Worm (Caenorhabditis elegans) whole organism, L3 larva: Measurements from ENCODE around the gene C50F4.16.
A peak's percentile ranks its signal among the peaks of the same experiment; 100 is the strongest.

Source experiments
- R02D3.7 ChIP-seq: fragments of 150-350 bp; optimal IDR thresholded peaks from 2 replicates; lab custom pipeline; 2014; ENCODE audit warnings: missing biosample characterization, missing genetic modification characterization
- ZK546.5 ChIP-seq: sonication (generic microtip); optimal IDR thresholded peaks from 2 replicates; lab custom pipeline; 2017; ENCODE audit warnings: missing biosample characterization, missing genetic modification characterization
- aly-2 ChIP-seq: fragments of 150-350 bp; optimal IDR thresholded peaks from 2 replicates; lab custom pipeline; 2014; ENCODE audit warnings: missing biosample characterization, missing genetic modification characterization
- ama-1 ChIP-seq: fragments of 150-350 bp; optimal IDR thresholded peaks from 2 replicates; lab custom pipeline; 2018
- ceh-16 ChIP-seq: sonication (generic microtip); optimal IDR thresholded peaks from 2 replicates; lab custom pipeline; 2017; ENCODE audit warnings: missing biosample characterization, missing genetic modification characterization
- ceh-28 ChIP-seq: fragments of 150-350 bp; optimal IDR thresholded peaks from 2 replicates; lab custom pipeline; 2014; ENCODE audit warnings: missing biosample characterization, missing genetic modification reagents, missing genetic modification characterization
- ceh-82 ChIP-seq: fragments of 150-350 bp; optimal IDR thresholded peaks from 2 replicates; lab custom pipeline; 2014; ENCODE audit warnings: missing biosample characterization, missing genetic modification characterization
- ceh-9 ChIP-seq: sonication (generic microtip); optimal IDR thresholded peaks from 2 replicates; lab custom pipeline; 2018; ENCODE audit warnings: missing biosample characterization, missing genetic modification characterization
- daf-12 ChIP-seq: fragments of 150-350 bp; optimal IDR thresholded peaks from 2 replicates; lab custom pipeline; 2014; ENCODE audit warnings: missing biosample characterization, missing genetic modification reagents, missing genetic modification characterization
- egl-27 ChIP-seq: sonication (generic microtip); optimal IDR thresholded peaks from 4 replicates; lab custom pipeline; 2017; ENCODE audit warnings: missing biosample characterization, missing genetic modification reagents, missing genetic modification characterization
- egl-5 ChIP-seq: fragments of 150-350 bp; optimal IDR thresholded peaks from 2 replicates; lab custom pipeline; 2017; ENCODE audit warnings: missing biosample characterization, missing genetic modification reagents, missing genetic modification characterization, inconsistent platforms
- elt-1 ChIP-seq: fragments of 150-350 bp; optimal IDR thresholded peaks from 2 replicates; lab custom pipeline; 2014; ENCODE audit warnings: missing biosample characterization, missing genetic modification characterization
- elt-3 ChIP-seq, 3 experiments: fragments of 150-350 bp in 1 of 3; sonication (generic microtip) in 2 of 3; optimal IDR thresholded peaks; 2 replicates in 2 of 3; 4 replicates in 1 of 3; lab custom pipeline; 2014 to 2017; ENCODE audit warnings: missing biosample characterization in 3 of 3, missing genetic modification characterization in 3 of 3
- eor-1 ChIP-seq, 2 experiments: fragments of 150-350 bp; optimal IDR thresholded peaks; 2 replicates each; lab custom pipeline; 2014 to 2018; ENCODE audit warnings: missing biosample characterization in 2 of 2, missing genetic modification characterization in 2 of 2
- fkh-10 ChIP-seq: sonication (generic microtip); optimal IDR thresholded peaks from 2 replicates; lab custom pipeline; 2017; ENCODE audit warnings: missing biosample characterization, missing genetic modification reagents, missing genetic modification characterization
- fkh-2 ChIP-seq: fragments of 150-350 bp; optimal IDR thresholded peaks from 2 replicates; lab custom pipeline; 2014; ENCODE audit warnings: missing biosample characterization, missing genetic modification reagents, missing genetic modification characterization
- fos-1 ChIP-seq: fragments of 150-350 bp; optimal IDR thresholded peaks from 2 replicates; lab custom pipeline; 2014; ENCODE audit warnings: missing biosample characterization, missing genetic modification characterization
- hmg-11 ChIP-seq: sonication (generic microtip); optimal IDR thresholded peaks from 2 replicates; lab custom pipeline; 2016; ENCODE audit warnings: missing genetic modification characterization, missing compliant biosample characterization
- jun-1 ChIP-seq: fragments of 150-350 bp; optimal IDR thresholded peaks from 2 replicates; lab custom pipeline; 2014; ENCODE audit warnings: missing biosample characterization, missing genetic modification reagents, missing genetic modification characterization
- lin-15B ChIP-seq: fragments of 150-350 bp; optimal IDR thresholded peaks from 2 replicates; lab custom pipeline; 2014; ENCODE audit warnings: missing biosample characterization, missing genetic modification characterization
- lin-39 ChIP-seq: fragments of 150-350 bp; optimal IDR thresholded peaks from 2 replicates; lab custom pipeline; 2018; ENCODE audit warnings: missing biosample characterization, missing genetic modification reagents, missing genetic modification characterization
- lsy-12 ChIP-seq: sonication (generic microtip); optimal IDR thresholded peaks from 2 replicates; lab custom pipeline; 2016; ENCODE audit warnings: mild to moderate bottlenecking, missing genetic modification characterization, missing compliant biosample characterization
- mdl-1 ChIP-seq: fragments of 150-350 bp; optimal IDR thresholded peaks from 2 replicates; lab custom pipeline; 2014; ENCODE audit warnings: missing biosample characterization, missing genetic modification characterization
- nfya-1 ChIP-seq: sonication (generic microtip); optimal IDR thresholded peaks from 2 replicates; lab custom pipeline; 2017; ENCODE audit warnings: missing genetic modification characterization, mild to moderate bottlenecking, missing compliant biosample characterization, antibody characterized with exemption, moderate library complexity; ENCODE audit not compliant: insufficient read depth
- nhr-11 ChIP-seq: fragments of 150-350 bp; optimal IDR thresholded peaks from 2 replicates; lab custom pipeline; 2014; ENCODE audit warnings: missing biosample characterization, missing genetic modification characterization
- nhr-12 ChIP-seq: fragments of 150-350 bp; optimal IDR thresholded peaks from 2 replicates; lab custom pipeline; 2014; ENCODE audit warnings: missing biosample characterization, missing genetic modification characterization
- nhr-23 ChIP-seq: fragments of 150-350 bp; optimal IDR thresholded peaks from 2 replicates; lab custom pipeline; 2014; ENCODE audit warnings: missing biosample characterization, missing genetic modification reagents, missing genetic modification characterization
- nhr-237 ChIP-seq: fragments of 150-350 bp; optimal IDR thresholded peaks from 2 replicates; lab custom pipeline; 2014; ENCODE audit warnings: missing biosample characterization, missing genetic modification characterization
- nhr-25 ChIP-seq: sonication (generic microtip); optimal IDR thresholded peaks from 2 replicates; lab custom pipeline; 2017; ENCODE audit warnings: missing biosample characterization, missing genetic modification characterization
- nhr-28 ChIP-seq: fragments of 150-350 bp; optimal IDR thresholded peaks from 2 replicates; lab custom pipeline; 2014; ENCODE audit warnings: missing biosample characterization, missing genetic modification characterization
- nhr-43 ChIP-seq: sonication (generic microtip); optimal IDR thresholded peaks from 2 replicates; lab custom pipeline; 2016; ENCODE audit warnings: mild to moderate bottlenecking, missing genetic modification characterization, missing compliant biosample characterization; ENCODE audit not compliant: poor library complexity, severe bottlenecking
- nhr-76 ChIP-seq: fragments of 150-350 bp; sonication (generic microtip); optimal IDR thresholded peaks from 5 replicates; lab custom pipeline; 2014; ENCODE audit warnings: missing biosample characterization, missing genetic modification characterization
- nhr-77 ChIP-seq: fragments of 150-350 bp; optimal IDR thresholded peaks from 2 replicates; lab custom pipeline; 2014; ENCODE audit warnings: missing biosample characterization, missing genetic modification characterization
- pha-4 ChIP-seq: fragments of 150-350 bp; optimal IDR thresholded peaks from 2 replicates; lab custom pipeline; 2014; ENCODE audit warnings: missing biosample characterization, missing genetic modification reagents, missing genetic modification characterization
- sea-2 ChIP-seq: fragments of 150-350 bp; sonication (generic microtip); optimal IDR thresholded peaks from 4 replicates; lab custom pipeline; 2014; ENCODE audit warnings: missing biosample characterization, missing genetic modification reagents, missing genetic modification characterization
- skn-1 ChIP-seq: fragments of 150-350 bp; optimal IDR thresholded peaks from 2 replicates; lab custom pipeline; 2014; ENCODE audit warnings: missing biosample characterization, missing genetic modification characterization
- snpc-4 ChIP-seq: fragments of 150-350 bp; optimal IDR thresholded peaks from 2 replicates; lab custom pipeline; 2014; ENCODE audit warnings: missing biosample characterization, missing genetic modification characterization
- tbx-2 ChIP-seq: sonication (generic microtip); optimal IDR thresholded peaks from 2 replicates; lab custom pipeline; 2016; ENCODE audit warnings: mild to moderate bottlenecking, missing genetic modification characterization, missing compliant biosample characterization
- unc-62 ChIP-seq: fragments of 150-350 bp; sonication (generic microtip); optimal IDR thresholded peaks from 4 replicates; lab custom pipeline; 2014; ENCODE audit warnings: missing biosample characterization, missing genetic modification reagents, missing genetic modification characterization
- zag-1 ChIP-seq: fragments of 150-350 bp; optimal IDR thresholded peaks from 2 replicates; lab custom pipeline; 2014; ENCODE audit warnings: missing biosample characterization, missing genetic modification characterization
- ztf-11 ChIP-seq: fragments of 150-350 bp; optimal IDR thresholded peaks from 2 replicates; lab custom pipeline; 2014; ENCODE audit warnings: missing biosample characterization, missing genetic modification characterization
- ztf-4 ChIP-seq: fragments of 150-350 bp; optimal IDR thresholded peaks from 2 replicates; lab custom pipeline; 2014; ENCODE audit warnings: missing biosample characterization, missing genetic modification characterization

Gene C50F4.16

ce11 chrV:9541506-9541905, at the start of gene C50F4.16:
TSS of gene C50F4.16 (minus strand) at chrV:9541606.
- TF ChIP-seq pha-4 (no peak), nhr-11 (tag; lab: Kevin White, UChicago) (no peak), mdl-1 (tag; lab: Kevin White, UChicago) (no peak), elt-1 (tag; lab: Kevin White, UChicago) (no peak), skn-1 (tag; lab: Kevin White, UChicago) (no peak), ztf-11 (tag; lab: Kevin White, UChicago) (no peak), egl-27 (no peak), hmg-11 (tag; lab: Kevin White, UChicago) (no peak), elt-3 (tag; optimal IDR thresholded peaks at IDR 0.05; lab: Kevin White, UChicago) (no peak), nhr-23 (tag; lab: Kevin White, UChicago) (no peak)

- no peak for TF ChIP-seq nhr-12 (tag; lab: Kevin White, UChicago)
- no peak for TF ChIP-seq lin-39 (tag; lab: Kevin White, UChicago)
- TF ChIP-seq egl-27 = no peak
- no peak for TF ChIP-seq fkh-2 (tag; lab: Kevin White, UChicago)
- TF ChIP-seq ztf-4 (tag; lab: Kevin White, UChicago) = no peak
- TF ChIP-seq jun-1 (tag; lab: Kevin White, UChicago) = no peak
- TF ChIP-seq lin-15B (tag; lab: Kevin White, UChicago) = no peak
- TF ChIP-seq nhr-25 = no peak
- no peak for TF ChIP-seq fkh-10 (GFP tag; lab: Kevin White, UChicago)
- TF ChIP-seq nhr-76 (tag; lab: Kevin White, UChicago) = no peak
- no peak for TF ChIP-seq ZK546.5 (tag; lab: Kevin White, UChicago)
- no peak for TF ChIP-seq fos-1 (tag; lab: Kevin White, UChicago)
- TF ChIP-seq ceh-9 (tag; lab: Kevin White, UChicago) = no peak
- no peak for TF ChIP-seq eor-1 (tag; optimal IDR thresholded peaks at IDR 0.05; lab: Kevin White, UChicago)
Observed at ce11 chrV:9590317-9590716, 48.9 kb upstream of the C50F4.16 start, which contains the start of gene K09G1.2. TSS of gene K09G1.2 (plus strand) at chrV:9590617.

- TF ChIP-seq nhr-77 (tag; lab: Kevin White, UChicago) = no peak
- TF ChIP-seq nhr-23 (tag; lab: Kevin White, UChicago) = peak; percentile 54
- peak; percentile 13 for TF ChIP-seq nhr-43
- TF ChIP-seq nhr-28 = no peak
Observed at ce11 chrV:9588574-9588973, 47.2 kb upstream of the C50F4.16 start.

- TF ChIP-seq ztf-4 (tag; lab: Kevin White, UChicago) (no peak), tbx-2 (tag; lab: Kevin White, UChicago) (no peak), nfya-1 (no peak), lsy-12 (tag; lab: Kevin White, UChicago) (no peak), pha-4 (no peak), nhr-11 (tag; lab: Kevin White, UChicago) (no peak), nhr-76 (tag; lab: Kevin White, UChicago) (no peak), egl-27 (no peak), nhr-237 (no peak), daf-12 (tag; lab: Kevin White, UChicago) (no peak), eor-1 (tag; optimal IDR thresholded peaks at IDR 0.05; lab: Kevin White, UChicago) (no peak), hmg-11 (tag; lab: Kevin White, UChicago) (no peak), ceh-82 (tag; lab: Kevin White, UChicago) (no peak), aly-2 (tag; lab: Kevin White, UChicago) (no peak), ceh-9 (tag; lab: Kevin White, UChicago) (no peak), nhr-77 (tag; lab: Kevin White, UChicago) (no peak), ceh-28 (tag; lab: Kevin White, UChicago) (no peak), zag-1 (tag; lab: Kevin White, UChicago) (no peak)
Observed at ce11 chrV:9587619-9588018, 46.2 kb upstream of the C50F4.16 start.

- no peak for TF ChIP-seq nhr-11 (tag; lab: Kevin White, UChicago)
- no peak for TF ChIP-seq ceh-9 (tag; lab: Kevin White, UChicago)
- no peak for TF ChIP-seq ceh-16 (tag; lab: Kevin White, UChicago)
- no peak for TF ChIP-seq nhr-12 (tag; lab: Kevin White, UChicago)
- TF ChIP-seq elt-3 (tag; optimal IDR thresholded peaks at IDR 0.05; lab: Kevin White, UChicago) = no peak
- TF ChIP-seq unc-62 (GFP tag; lab: Kevin White, UChicago) = no peak
- TF ChIP-seq egl-5 (tag; lab: Kevin White, UChicago) = no peak
- TF ChIP-seq lin-15B (tag; lab: Kevin White, UChicago) = no peak
- TF ChIP-seq R02D3.7 = no peak
- TF ChIP-seq elt-1 (tag; lab: Kevin White, UChicago) = no peak
- no peak for TF ChIP-seq sea-2
- no peak for TF ChIP-seq lin-39 (tag; lab: Kevin White, UChicago)
- TF ChIP-seq snpc-4 (tag; lab: Kevin White, UChicago) = no peak
- no peak for TF ChIP-seq fkh-2 (tag; lab: Kevin White, UChicago)
- TF ChIP-seq nhr-23 (tag; lab: Kevin White, UChicago) = no peak
- no peak for TF ChIP-seq ama-1 (lab: Kevin White, UChicago)
Observed at ce11 chrV:9584263-9584662, 42.9 kb upstream of the C50F4.16 start.
